Fruit fly (Drosophila melanogaster): ENCODE results near the gene muc.

DNA sequence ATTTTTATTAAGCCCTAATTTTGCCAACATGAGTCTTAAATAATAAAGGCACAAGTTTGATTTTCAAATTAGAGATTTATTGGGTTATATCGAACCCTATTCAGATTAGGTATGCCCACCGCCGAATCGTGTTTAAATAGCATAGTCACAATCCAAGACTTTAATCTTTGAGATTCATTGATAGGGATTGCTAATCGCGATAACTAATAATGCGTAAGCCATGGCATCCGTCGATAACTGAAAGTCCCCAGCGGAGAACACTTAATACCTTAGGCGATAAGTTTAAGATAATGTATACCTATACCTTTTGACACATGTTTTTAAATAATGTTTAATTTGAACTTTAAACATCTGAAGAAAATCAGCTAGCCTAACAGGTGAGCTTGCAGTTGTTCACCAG, 8.8 kb downstream of the muc start:
- TF ChIP-seq CTCF (optimal IDR thresholded peaks at IDR 0.05) (no peak), CG8478 (optimal IDR thresholded peaks at IDR 0.05) (no peak)
